Worm (Caenorhabditis elegans): ENCODE data around the gene K10D2.5.

ce11 chrIII:5138940-5139533 lies 33.5 kb upstream of the K10D2.5 start:
- TF ChIP-seq ztf-4 (tag; optimal IDR thresholded peaks at IDR 0.05) (no peak), egl-27 (tag; optimal IDR thresholded peaks at IDR 0.05) (no peak)
